Fruit fly (Drosophila melanogaster) whole organism, embryonic: ENCODE measurements around the gene CG15412.
A peak's percentile ranks its signal among the peaks of the same experiment; 100 is the strongest.

Source experiments
- CG10147 ChIP-seq: fragments of 200-800 bp; sonication (Bioruptor generic); optimal IDR thresholded peaks from 2 replicates; lab custom pipeline; 2019; ENCODE audit warnings: missing biosample characterization, mild to moderate bottlenecking, missing genetic modification characterization, moderate library complexity
- CG10321 ChIP-seq: fragments of 200-800 bp; sonication (Bioruptor generic); IDR thresholded peaks from 2 replicates; pipeline ENCODE4 v1.3.6; 2022; ENCODE audit warnings: missing biosample characterization, missing genetic modification characterization
- CG10959 ChIP-seq: fragments of 200-800 bp; sonication (Bioruptor generic); IDR thresholded peaks from 2 replicates; pipeline ENCODE4 v1.3.6; 2022; ENCODE audit warnings: missing biosample characterization, missing genetic modification characterization
- CG10979 ChIP-seq: fragments of 200-800 bp; sonication (Bioruptor generic); optimal IDR thresholded peaks from 2 replicates; lab custom pipeline; 2018; ENCODE audit warnings: missing biosample characterization, mild to moderate bottlenecking, missing genetic modification characterization, moderate library complexity
- CG11085 ChIP-seq: fragments of 200-800 bp; sonication (Bioruptor generic); IDR thresholded peaks from 2 replicates; pipeline ENCODE4 v1.3.6; 2022; ENCODE audit warnings: missing biosample characterization, missing genetic modification characterization
- CG12155 ChIP-seq: fragments of 200-800 bp; sonication (Bioruptor generic); optimal IDR thresholded peaks from 3 replicates; lab custom pipeline; 2016; ENCODE audit warnings: missing biosample characterization, missing genetic modification characterization
- CG12769 ChIP-seq: fragments of 200-800 bp; sonication (Bioruptor generic); optimal IDR thresholded peaks from 2 replicates; lab custom pipeline; 2019; ENCODE audit warnings: missing biosample characterization, mild to moderate bottlenecking, missing genetic modification characterization, moderate library complexity
- CG13775 ChIP-seq: fragments of 200-800 bp; sonication (Bioruptor generic); optimal IDR thresholded peaks from 3 replicates; lab custom pipeline; 2017; ENCODE audit warnings: missing biosample characterization, mild to moderate bottlenecking, missing genetic modification characterization
- CG14014 ChIP-seq: fragments of 200-800 bp; sonication (Bioruptor generic); IDR thresholded peaks from 2 replicates; pipeline ENCODE4 v1.3.6; 2022; ENCODE audit warnings: missing biosample characterization, missing genetic modification characterization
- CG15073 ChIP-seq: fragments of 200-800 bp; sonication (Bioruptor generic); optimal IDR thresholded peaks from 2 replicates; lab custom pipeline; 2016; ENCODE audit warnings: missing biosample characterization, missing genetic modification characterization
- CG1603 ChIP-seq: fragments of 200-800 bp; sonication (Bioruptor generic); optimal IDR thresholded peaks from 2 replicates; lab custom pipeline; 2019; ENCODE audit warnings: missing biosample characterization, mild to moderate bottlenecking, missing genetic modification characterization, moderate library complexity
- CG16813 ChIP-seq: fragments of 200-800 bp; sonication (Bioruptor generic); IDR thresholded peaks from 3 replicates; pipeline ENCODE4 v1.3.6; 2022; ENCODE audit warnings: missing biosample characterization, missing genetic modification characterization; ENCODE audit not compliant: partially characterized antibody
- CG17568 ChIP-seq: fragments of 200-800 bp; sonication (Bioruptor generic); optimal IDR thresholded peaks from 2 replicates; lab custom pipeline; 2018; ENCODE audit warnings: missing biosample characterization, mild to moderate bottlenecking, missing genetic modification characterization, moderate library complexity
- CG18476 ChIP-seq: fragments of 200-800 bp; sonication (Bioruptor generic); optimal IDR thresholded peaks from 2 replicates; lab custom pipeline; 2016; ENCODE audit warnings: missing biosample characterization, mild to moderate bottlenecking, missing genetic modification characterization
- CG2889 ChIP-seq: fragments of 200-800 bp; sonication (Bioruptor generic); IDR thresholded peaks from 3 replicates; pipeline ENCODE4 v1.3.6; 2022; ENCODE audit warnings: missing biosample characterization, missing genetic modification characterization
- CG30431 ChIP-seq: fragments of 200-800 bp; sonication (Bioruptor generic); optimal IDR thresholded peaks from 2 replicates; lab custom pipeline; 2017; ENCODE audit warnings: missing biosample characterization, missing genetic modification characterization
- CG32767 ChIP-seq: fragments of 200-800 bp; sonication (Bioruptor generic); IDR thresholded peaks from 2 replicates; pipeline ENCODE4 v1.3.6; 2022; ENCODE audit warnings: missing biosample characterization, missing genetic modification characterization
- CG34422 ChIP-seq: fragments of 200-800 bp; sonication (Bioruptor generic); IDR thresholded peaks from 3 replicates; pipeline ENCODE4 v1.3.6; 2022; ENCODE audit warnings: missing biosample characterization, missing genetic modification characterization
- CG43689 ChIP-seq: fragments of 200-800 bp; sonication (Bioruptor generic); IDR thresholded peaks from 2 replicates; pipeline ENCODE4 v1.3.6; 2022; ENCODE audit warnings: missing biosample characterization, missing genetic modification characterization
- CG7271 ChIP-seq: fragments of 200-800 bp; sonication (Bioruptor generic); optimal IDR thresholded peaks from 2 replicates; lab custom pipeline; 2018; ENCODE audit warnings: missing biosample characterization, mild to moderate bottlenecking, missing genetic modification characterization, moderate library complexity
- CG8924 ChIP-seq: fragments of 200-800 bp; optimal IDR thresholded peaks from 3 replicates; lab custom pipeline; 2019; ENCODE audit warnings: missing biosample characterization, mild to moderate bottlenecking, missing genetic modification characterization, moderate library complexity
- CG9932 ChIP-seq: fragments of 200-800 bp; sonication (Bioruptor generic); IDR thresholded peaks from 2 replicates; pipeline ENCODE4 v1.3.6; 2022; ENCODE audit warnings: missing biosample characterization, missing genetic modification characterization
- Chrac-16 ChIP-seq: fragments of 200-800 bp; sonication (Bioruptor generic); optimal IDR thresholded peaks from 3 replicates; lab custom pipeline; 2016; ENCODE audit warnings: missing biosample characterization, missing genetic modification characterization
- Deaf1 ChIP-seq: fragments of 200-800 bp; optimal IDR thresholded peaks from 3 replicates; lab custom pipeline; 2019; ENCODE audit warnings: missing biosample characterization, mild to moderate bottlenecking, missing genetic modification characterization, moderate library complexity
- Dfd ChIP-seq, 2 experiments: fragments of >200 bp; optimal IDR thresholded peaks; 2 replicates each; lab custom pipeline; 2017; ENCODE audit warnings: missing biosample characterization in 2 of 2, missing genetic modification characterization in 2 of 2
- Doc3 ChIP-seq: fragments of 200-800 bp; sonication (Bioruptor generic); IDR thresholded peaks from 3 replicates; pipeline ENCODE4 v1.3.6; 2022; ENCODE audit warnings: missing biosample characterization, missing genetic modification characterization; ENCODE audit not compliant: partially characterized antibody
- GATAe ChIP-seq: fragments of 200-800 bp; sonication (Bioruptor generic); conservative IDR thresholded peaks from 2 replicates; pipeline ENCODE4 v1.3.6; 2022; ENCODE audit warnings: missing biosample characterization, missing genetic modification characterization
- Gug ChIP-seq: fragments of 200-800 bp; sonication (Bioruptor generic); IDR thresholded peaks from 4 replicates; pipeline ENCODE4 v1.3.6; 2022; ENCODE audit warnings: missing biosample characterization, missing genetic modification characterization
- Kr ChIP-seq: fragments of 200-800 bp; sonication (Bioruptor generic); optimal IDR thresholded peaks from 2 replicates; lab custom pipeline; 2017; ENCODE audit warnings: missing biosample characterization, mild to moderate bottlenecking, missing genetic modification characterization
- MESR4 ChIP-seq: fragments of 200-800 bp; sonication (Bioruptor generic); optimal IDR thresholded peaks from 2 replicates; lab custom pipeline; 2018; ENCODE audit warnings: missing biosample characterization, mild to moderate bottlenecking, missing genetic modification characterization, moderate library complexity
- Med ChIP-seq: fragments of 200-800 bp; sonication (Bioruptor generic); peaks from one replicate; lab custom pipeline; 2016; ENCODE audit warnings: missing biosample characterization, missing genetic modification characterization, mild to moderate bottlenecking, inconsistent platforms, moderate library complexity
- Meics ChIP-seq: fragments of 200-800 bp; sonication (Bioruptor generic); optimal IDR thresholded peaks from 2 replicates; lab custom pipeline; 2017; ENCODE audit warnings: missing biosample characterization, mild to moderate bottlenecking, missing genetic modification characterization
- NK7.1 ChIP-seq: fragments of 200-800 bp; sonication (Bioruptor generic); optimal IDR thresholded peaks from 3 replicates; lab custom pipeline; 2016; ENCODE audit warnings: missing biosample characterization, missing genetic modification characterization
- Poxn ChIP-seq: fragments of 200-800 bp; sonication (Bioruptor generic); IDR thresholded peaks from 2 replicates; pipeline ENCODE4 v1.3.6; 2022; ENCODE audit warnings: missing biosample characterization, missing genetic modification characterization
- Ptx1 ChIP-seq: fragments of 200-800 bp; sonication (Bioruptor generic); IDR thresholded peaks from 2 replicates; pipeline ENCODE4 v1.3.6; 2022; ENCODE audit warnings: missing biosample characterization, missing genetic modification characterization
- amos ChIP-seq: fragments of 200-800 bp; sonication (Bioruptor generic); IDR thresholded peaks from 2 replicates; pipeline ENCODE4 v1.3.6; 2022; ENCODE audit warnings: missing biosample characterization, missing genetic modification characterization; ENCODE audit not compliant: partially characterized antibody
- bigmax ChIP-seq: fragments of 200-800 bp; sonication (Bioruptor generic); optimal IDR thresholded peaks from 2 replicates; lab custom pipeline; 2018; ENCODE audit warnings: missing biosample characterization, mild to moderate bottlenecking, missing genetic modification characterization
- esg ChIP-seq: fragments of 200-800 bp; sonication (Bioruptor generic); conservative IDR thresholded peaks from 2 replicates; pipeline ENCODE4 v1.3.6; 2022; ENCODE audit warnings: missing biosample characterization, missing genetic modification characterization
- eve ChIP-seq, 2 experiments: fragments of >200 bp; optimal IDR thresholded peaks; 2 replicates each; lab custom pipeline; 2017; ENCODE audit warnings: missing biosample characterization in 2 of 2, missing genetic modification characterization in 2 of 2
- gsb ChIP-seq: fragments of 200-800 bp; sonication (Bioruptor generic); IDR thresholded peaks from 2 replicates; pipeline ENCODE4 v1.3.6; 2022; ENCODE audit warnings: missing biosample characterization, missing genetic modification characterization
- lov ChIP-seq, 2 experiments: fragments of 200-800 bp in 1 of 2; fragments of >200 bp in 1 of 2; sonication (Bioruptor generic) in 1 of 2; IDR thresholded peaks in 1 of 2; optimal IDR thresholded peaks in 1 of 2; 2 replicates in 1 of 2; 3 replicates in 1 of 2; pipeline versions ENCODE4 v1.3.6 to Lab custom; 2017 to 2022; ENCODE audit warnings: missing biosample characterization in 1 of 2, missing genetic modification characterization in 1 of 2
- rib ChIP-seq: fragments of 200-800 bp; sonication (Bioruptor generic); IDR thresholded peaks from 2 replicates; pipeline ENCODE4 v1.3.6; 2022; ENCODE audit warnings: missing biosample characterization, missing genetic modification characterization
- ro ChIP-seq: fragments of 200-800 bp; sonication (Bioruptor generic); IDR thresholded peaks from 2 replicates; pipeline ENCODE4 v1.3.6; 2022; ENCODE audit warnings: missing biosample characterization, missing genetic modification characterization
- sc ChIP-seq, 3 experiments: fragments of >200 bp in 2 of 3; fragments of 200-800 bp in 1 of 3; sonication (Bioruptor generic) in 1 of 3; optimal IDR thresholded peaks; 2 replicates in 2 of 3; 3 replicates in 1 of 3; lab custom pipeline; 2017; ENCODE audit warnings: mild to moderate bottlenecking in 1 of 3, missing biosample characterization in 1 of 3, missing genetic modification characterization in 1 of 3, missing genetic modification reagents in 1 of 3
- scrt ChIP-seq: fragments of 200-800 bp; sonication (Bioruptor generic); optimal IDR thresholded peaks from 2 replicates; lab custom pipeline; 2018; ENCODE audit warnings: missing biosample characterization, mild to moderate bottlenecking, missing genetic modification characterization, moderate library complexity
- sr ChIP-seq: fragments of 200-800 bp; sonication (Bioruptor generic); IDR thresholded peaks from 3 replicates; pipeline ENCODE4 v1.3.6; 2022; ENCODE audit warnings: missing biosample characterization, missing genetic modification characterization
- stwl ChIP-seq: fragments of 200-800 bp; sonication (Bioruptor generic); optimal IDR thresholded peaks from 3 replicates; lab custom pipeline; 2018; ENCODE audit warnings: missing biosample characterization, mild to moderate bottlenecking, missing genetic modification characterization, moderate library complexity
- vvl ChIP-seq: fragments of 200-800 bp; sonication (Bioruptor generic); IDR thresholded peaks from 2 replicates; pipeline ENCODE4 v1.3.6; 2022; ENCODE audit warnings: missing biosample characterization, missing genetic modification characterization
- wor ChIP-seq: fragments of 200-800 bp; sonication (Bioruptor generic); IDR thresholded peaks from 2 replicates; pipeline ENCODE4 v1.3.6; 2022; ENCODE audit warnings: missing biosample characterization, missing genetic modification characterization
- yki ChIP-seq: fragments of >200 bp; optimal IDR thresholded peaks from 3 replicates; lab custom pipeline; 2018

Gene CG15412

DNA sequence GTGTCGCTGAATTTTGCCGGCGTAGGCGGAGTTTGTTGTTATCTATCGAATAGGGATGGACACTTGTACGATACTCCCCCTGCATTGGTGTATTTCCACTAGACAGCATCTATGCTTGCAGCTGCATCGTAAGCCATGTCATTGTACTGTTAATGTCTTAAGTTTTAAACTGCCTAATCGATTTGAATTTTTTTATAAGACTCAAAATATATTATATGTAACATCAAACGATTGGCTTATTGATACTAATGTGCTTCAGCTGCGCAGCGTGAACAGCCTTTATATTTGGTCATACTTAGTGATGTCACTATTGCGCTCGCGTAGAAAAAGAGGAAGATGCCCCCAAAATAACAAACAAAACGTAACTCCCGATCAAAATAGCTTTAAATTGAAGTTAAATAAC, 1.2 kb upstream of the CG15412 start, which contains the start of the genes CG9662 and Ptpa (continued):
- TF ChIP-seq yki (no peak), lov (optimal IDR thresholded peaks at IDR 0.05; lab: Kevin White, UChicago) (no peak), lov (GFP tag; IDR thresholded peaks at IDR 0.05; lab: Robert Waterston, UW) (0 out of 3 replicates have a peak, but pooled peaks have one; percentile 43), amos (GFP tag; lab: Robert Waterston, UW) (peak; percentile 87), CG30431 (GFP tag; lab: Kevin White, UChicago) (peak; percentile 74), NK7.1 (GFP tag; lab: Kevin White, UChicago) (peak; percentile 54), stwl (tag; lab: Kevin White, UChicago) (peak; percentile 85), Med (GFP tag; lab: Kevin White, UChicago) (peak; percentile 98), CG2889 (peak; percentile 75; the same call in 1 of the 3 replicates), CG13775 (peak; percentile 87), CG9932 (GFP tag; lab: Robert Waterston, UW) (peak; percentile 91), rib (GFP tag; lab: Robert Waterston, UW) (peak; percentile 56; the same call in 1 of the 2 replicates), CG16813 (GFP tag; lab: Robert Waterston, UW) (peak; percentile 97), eve (GFP tag; optimal IDR thresholded peaks at IDR 0.05; lab: Kevin White, UChicago) (no peak), Dfd (GFP tag; optimal IDR thresholded peaks at IDR 0.05; lab: Kevin White, UChicago) (peak in 1 of 2 experiments; percentile 43), sr (GFP tag; lab: Robert Waterston, UW) (peak; percentile 59; the same call in 1 of the 3 replicates), CG10959 (GFP tag; lab: Robert Waterston, UW) (peak; percentile 60), MESR4 (GFP tag; lab: Kevin White, UChicago) (peak; percentile 35), CG8924 (peak; percentile 74), CG34422 (GFP tag; lab: Robert Waterston, UW) (peak; percentile 90), CG10147 (GFP tag; lab: Kevin White, UChicago) (peak; percentile 55), Gug (GFP tag; lab: Robert Waterston, UW) (peak; percentile 89), vvl (GFP tag; lab: Robert Waterston, UW) (peak; percentile 64), Poxn (GFP tag; lab: Robert Waterston, UW) (no peak), Chrac-16 (GFP tag; lab: Kevin White, UChicago) (peak; percentile 86), CG15073 (peak; percentile 2), CG10321 (GFP tag; lab: Robert Waterston, UW) (no peak), Meics (peak; percentile 69), Ptx1 (GFP tag; lab: Robert Waterston, UW) (peak; percentile 90), ro (GFP tag; lab: Robert Waterston, UW) (peak; percentile 39; the same call in 1 of the 2 replicates), CG7271 (tag; lab: Kevin White, UChicago) (peak; percentile 7), CG14014 (GFP tag; lab: Robert Waterston, UW) (peak; percentile 84), CG43689 (no peak), Deaf1 (no peak), CG12155 (peak; percentile 81), CG12769 (peak; percentile 87), scrt (GFP tag; lab: Kevin White, UChicago) (peak; percentile 39), gsb (GFP tag; lab: Robert Waterston, UW) (peak; percentile 11; the same call in 1 of the 2 replicates), CG32767 (GFP tag; lab: Robert Waterston, UW) (peak; percentile 70; the same call in 1 of the 2 replicates), wor (peak; percentile 79), GATAe (GFP tag; lab: Robert Waterston, UW) (no peak; the same call in 1 of the 2 replicates), bigmax (no peak), CG1603 (tag; lab: Kevin White, UChicago) (peak; percentile 89), sc (optimal IDR thresholded peaks at IDR 0.05; lab: Kevin White, UChicago) (no peak), sc (GFP tag; optimal IDR thresholded peaks at IDR 0.05; lab: Kevin White, UChicago) (peak; percentile 58), Doc3 (peak; percentile 94), CG10979 (tag; lab: Kevin White, UChicago) (peak; percentile 75), CG11085 (peak; percentile 74), Kr (GFP tag; lab: Kevin White, UChicago) (no peak), CG17568 (no peak), esg (GFP tag; lab: Robert Waterston, UW) (peak; percentile 85), CG18476 (GFP tag; lab: Kevin White, UChicago) (peak; percentile 67)
